Fruit fly (Drosophila melanogaster): Measurements from ENCODE around the gene CG33263.

The CG33263 gene

DNA sequence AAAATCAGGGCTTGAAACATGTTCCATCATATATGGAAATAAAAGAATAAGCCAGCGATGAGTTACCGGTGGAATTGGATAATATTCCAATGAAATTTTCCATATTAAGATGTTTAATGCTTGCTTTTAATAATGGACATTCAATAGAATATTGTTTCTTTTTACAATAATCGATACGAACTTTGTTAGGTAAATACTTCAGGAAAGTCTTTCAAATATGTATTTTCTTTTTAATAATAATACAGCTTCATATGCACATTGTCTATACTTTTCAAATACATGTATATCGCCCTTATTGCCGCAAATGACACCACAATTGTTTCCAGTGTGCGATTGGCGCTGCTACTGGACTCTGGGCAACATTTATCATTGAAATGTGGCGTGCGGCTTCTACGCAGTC is 17.1 kb downstream of the CG33263 start (continued):
- TF ChIP-seq CG4318 (GFP tag; optimal IDR thresholded peaks at IDR 0.05) (no peak), vri (GFP tag; optimal IDR thresholded peaks at IDR 0.05) (no peak), Ets21C (GFP tag; optimal IDR thresholded peaks at IDR 0.05) (no peak), dac (GFP tag; optimal IDR thresholded peaks at IDR 0.05) (no peak), CG1621 (tag; optimal IDR thresholded peaks at IDR 0.05) (peak; percentile 2), Sox102F (GFP tag; optimal IDR thresholded peaks at IDR 0.05) (peak; percentile 21), Smox (GFP tag; optimal IDR thresholded peaks at IDR 0.05) (peak; percentile 35), Gug (GFP tag; IDR thresholded peaks at IDR 0.05) (no peak), CG8119 (GFP tag; IDR thresholded peaks at IDR 0.05) (no peak), CG7368 (GFP tag; optimal IDR thresholded peaks at IDR 0.05) (no peak), Hr4 (GFP tag; optimal IDR thresholded peaks at IDR 0.05) (peak; percentile 34), CG6808 (GFP tag; optimal IDR thresholded peaks at IDR 0.05) (peak; percentile 62), CG9139 (GFP tag; optimal IDR thresholded peaks at IDR 0.05) (peak; percentile 3), achi (GFP tag; optimal IDR thresholded peaks at IDR 0.05) (peak; percentile 50), CG8319 (GFP tag; optimal IDR thresholded peaks at IDR 0.05) (peak; percentile 36), dsx (GFP tag; optimal IDR thresholded peaks at IDR 0.05; ENCODE audit: poor library complexity, severe bottlenecking) (peak; percentile 22), CG6163 (GFP tag; IDR thresholded peaks at IDR 0.05) (0 out of 3 replicates have a peak, but pooled peaks have one; percentile 43), eg (GFP tag; IDR thresholded peaks at IDR 0.05) (no peak), fd59A (GFP tag; optimal IDR thresholded peaks at IDR 0.05) (peak; percentile 41), CG10631 (GFP tag; optimal IDR thresholded peaks at IDR 0.05) (peak; percentile 56), Ets96B (tag; optimal IDR thresholded peaks at IDR 0.05) (peak; percentile 43), salr (GFP tag; optimal IDR thresholded peaks at IDR 0.05) (peak in 1 of 2 experiments; percentile 57), Hr38 (GFP tag; optimal IDR thresholded peaks at IDR 0.05) (no peak), Blimp-1 (GFP tag; optimal IDR thresholded peaks at IDR 0.05) (no peak), fkh (GFP tag; optimal IDR thresholded peaks at IDR 0.05) (no peak), pdm3 (GFP tag; optimal IDR thresholded peaks at IDR 0.05) (peak; percentile 52), topi (GFP tag; optimal IDR thresholded peaks at IDR 0.05) (peak; percentile 36)

DNA sequence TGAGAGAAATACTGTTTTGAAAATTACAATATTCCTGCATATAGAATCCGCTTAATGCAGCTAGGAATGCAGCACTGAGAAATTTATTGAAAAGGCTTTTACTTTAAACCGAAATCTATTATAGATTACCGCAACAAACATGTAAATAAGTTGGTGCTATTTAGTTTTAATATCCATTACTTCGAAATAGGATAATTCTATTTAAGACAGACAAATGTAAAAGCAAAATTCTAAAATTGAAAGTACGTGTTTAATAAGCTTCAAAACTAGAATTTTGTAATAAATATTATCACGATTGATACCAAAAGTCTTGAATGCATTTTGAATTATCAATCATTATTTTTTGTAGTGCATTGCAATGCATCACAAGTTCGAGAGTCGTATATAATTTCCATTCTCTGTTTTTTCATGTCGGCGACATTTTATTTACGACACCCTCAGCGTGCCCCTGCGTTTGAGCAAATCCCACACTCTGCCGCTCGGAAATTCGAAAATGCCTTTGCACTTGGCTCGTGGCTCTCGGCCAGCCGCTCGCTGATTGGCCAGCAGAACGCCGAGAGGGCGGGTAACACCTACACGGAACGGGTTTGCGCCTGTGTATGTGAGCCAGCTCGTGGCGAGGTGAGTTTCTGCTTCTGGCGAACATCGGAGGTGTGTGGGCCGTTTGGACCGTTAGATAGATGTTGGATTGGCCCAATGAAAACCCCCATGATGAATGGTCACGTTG is 20.7 kb downstream of the CG33263 start:
- TF ChIP-seq topi (GFP tag; optimal IDR thresholded peaks at IDR 0.05) (peak; percentile 20), CG15336 (GFP tag; IDR thresholded peaks at IDR 0.05) (no peak), CG8319 (GFP tag; optimal IDR thresholded peaks at IDR 0.05) (no peak), Sox14 (GFP tag; optimal IDR thresholded peaks at IDR 0.05) (no peak), Hr4 (GFP tag; optimal IDR thresholded peaks at IDR 0.05) (no peak), dsx (GFP tag; optimal IDR thresholded peaks at IDR 0.05; ENCODE audit: poor library complexity, severe bottlenecking) (no peak), OdsH (GFP tag; optimal IDR thresholded peaks at IDR 0.05) (no peak), Met (GFP tag; optimal IDR thresholded peaks at IDR 0.05) (peak; percentile 8), svp (GFP tag) (peak; percentile 21), ss (GFP tag; optimal IDR thresholded peaks at IDR 0.05) (no peak), CG3919 (GFP tag; optimal IDR thresholded peaks at IDR 0.05) (peak; percentile 8), Eip78C (GFP tag) (peak; percentile 68), esn (GFP tag; optimal IDR thresholded peaks at IDR 0.05) (peak; percentile 39), pdm3 (GFP tag; optimal IDR thresholded peaks at IDR 0.05) (no peak), CG31627 (GFP tag; optimal IDR thresholded peaks at IDR 0.05) (no peak), Sox102F (GFP tag; optimal IDR thresholded peaks at IDR 0.05) (no peak), Ets21C (GFP tag; optimal IDR thresholded peaks at IDR 0.05) (no peak), Lpt (GFP tag; optimal IDR thresholded peaks at IDR 0.05) (no peak), fd59A (GFP tag; optimal IDR thresholded peaks at IDR 0.05) (no peak), CG10631 (GFP tag; optimal IDR thresholded peaks at IDR 0.05) (peak; percentile 5), salr (GFP tag; optimal IDR thresholded peaks at IDR 0.05) (no peak), CG6854 (GFP tag; optimal IDR thresholded peaks at IDR 0.05) (no peak), cyc (GFP tag; optimal IDR thresholded peaks at IDR 0.05) (no peak), CG7368 (GFP tag; optimal IDR thresholded peaks at IDR 0.05) (no peak), CG3032 (tag; optimal IDR thresholded peaks at IDR 0.05) (no peak)

All from whole organism, prepupa.